Worm (Caenorhabditis elegans): Measurements from ENCODE around the gene twk-22.

Gene twk-22

ce11 chrX:16343885-16344640, 37.8 kb downstream of the twk-22 start:
- TF ChIP-seq mbf-1 (tag; optimal IDR thresholded peaks at IDR 0.05) = no peak
- TF ChIP-seq nhr-129 (tag; optimal IDR thresholded peaks at IDR 0.05) = no peak
- TF ChIP-seq sma-9 (GFP tag; optimal IDR thresholded peaks at IDR 0.05) = no peak
- no peak for TF ChIP-seq sma-9 (tag; optimal IDR thresholded peaks at IDR 0.05)
- no peak for TF ChIP-seq ceh-16 (tag; optimal IDR thresholded peaks at IDR 0.05)
- no peak for TF ChIP-seq skn-1 (tag; optimal IDR thresholded peaks at IDR 0.05)

DNA sequence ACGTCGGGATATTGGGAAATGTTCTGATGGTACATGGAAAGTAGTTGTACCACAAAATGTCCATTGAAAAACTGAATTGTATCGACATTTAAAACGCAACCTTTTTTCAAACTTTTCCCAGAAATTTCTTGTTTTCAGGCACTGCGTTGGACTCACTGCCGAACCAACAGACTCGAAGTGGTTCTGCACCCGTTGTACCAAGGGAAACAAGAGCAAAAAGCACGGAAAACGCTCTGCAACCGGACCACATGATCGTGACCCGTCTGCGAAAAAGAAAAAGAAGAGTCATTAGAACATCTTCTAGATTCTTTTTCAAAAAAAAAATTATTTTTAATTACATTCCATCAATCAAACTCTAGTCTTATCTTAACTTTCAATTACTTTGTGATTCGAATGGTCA, 39.0 kb downstream of the twk-22 start:
- TF ChIP-seq lsy-2 (tag; optimal IDR thresholded peaks at IDR 0.05) (no peak), sem-4 (tag; optimal IDR thresholded peaks at IDR 0.05) (no peak), zag-1 (tag; optimal IDR thresholded peaks at IDR 0.05) (no peak), nhr-23 (tag; optimal IDR thresholded peaks at IDR 0.05) (no peak), skn-1 (tag; optimal IDR thresholded peaks at IDR 0.05) (no peak), lin-39 (tag; optimal IDR thresholded peaks at IDR 0.05) (no peak), R02D3.7 (tag; optimal IDR thresholded peaks at IDR 0.05) (no peak), mdl-1 (tag; optimal IDR thresholded peaks at IDR 0.05) (no peak), sma-3 (GFP tag; optimal IDR thresholded peaks at IDR 0.05) (no peak), ceh-82 (tag; optimal IDR thresholded peaks at IDR 0.05) (no peak), ama-1 (optimal IDR thresholded peaks at IDR 0.05) (no peak), nhr-129 (tag; optimal IDR thresholded peaks at IDR 0.05) (no peak), snpc-4 (tag; optimal IDR thresholded peaks at IDR 0.05) (no peak), blmp-1 (tag; optimal IDR thresholded peaks at IDR 0.05; ENCODE audit: insufficient read depth) (no peak), nhr-77 (tag; optimal IDR thresholded peaks at IDR 0.05) (no peak), nhr-237 (tag; optimal IDR thresholded peaks at IDR 0.05) (no peak), nhr-10 (tag; optimal IDR thresholded peaks at IDR 0.05) (no peak), Y55F3AM.14 (GFP tag; optimal IDR thresholded peaks at IDR 0.05) (no peak), nhr-12 (tag; optimal IDR thresholded peaks at IDR 0.05) (no peak)

ce11 chrX:16346212-16346883, 40.1 kb downstream of the twk-22 start:
- TF ChIP-seq lin-11 (tag; optimal IDR thresholded peaks at IDR 0.05) = no peak
- TF ChIP-seq F13H6.1 (tag; optimal IDR thresholded peaks at IDR 0.05) = peak; percentile 35
- no peak for TF ChIP-seq zag-1 (tag; optimal IDR thresholded peaks at IDR 0.05)
- no peak for TF ChIP-seq nhr-237 (tag; optimal IDR thresholded peaks at IDR 0.05)
- TF ChIP-seq unc-55 (GFP tag; optimal IDR thresholded peaks at IDR 0.05) = no peak
- TF ChIP-seq dmd-4 (tag; optimal IDR thresholded peaks at IDR 0.05) = no peak
- no peak for TF ChIP-seq gmeb-1 (tag; optimal IDR thresholded peaks at IDR 0.05)
- no peak for TF ChIP-seq ztf-4 (tag; optimal IDR thresholded peaks at IDR 0.05)
- peak; percentile 90 for TF ChIP-seq skn-1 (tag; optimal IDR thresholded peaks at IDR 0.05)
- TF ChIP-seq nhr-10 (tag; optimal IDR thresholded peaks at IDR 0.05) = no peak
- TF ChIP-seq sma-9 (GFP tag; optimal IDR thresholded peaks at IDR 0.05) = peak; percentile 80
- TF ChIP-seq sma-9 (tag; optimal IDR thresholded peaks at IDR 0.05) = no peak
- peak; percentile 53 for TF ChIP-seq crh-2 (tag; optimal IDR thresholded peaks at IDR 0.05)
- no peak for TF ChIP-seq egl-27 (tag; optimal IDR thresholded peaks at IDR 0.05)
- TF ChIP-seq lin-39 (tag; optimal IDR thresholded peaks at IDR 0.05) = no peak
- peak; percentile 71 for TF ChIP-seq fos-1 (tag; optimal IDR thresholded peaks at IDR 0.05)
- no peak for TF ChIP-seq mdl-1 (tag; optimal IDR thresholded peaks at IDR 0.05)

- no peak for TF ChIP-seq snpc-4 (tag; optimal IDR thresholded peaks at IDR 0.05)
- peak; percentile 12 to 14 for TF ChIP-seq mdl-1 (tag; optimal IDR thresholded peaks at IDR 0.05)
- TF ChIP-seq ztf-11 (tag; optimal IDR thresholded peaks at IDR 0.05) = no peak
- no peak for TF ChIP-seq lin-39 (tag; optimal IDR thresholded peaks at IDR 0.05)
- TF ChIP-seq sma-3 (GFP tag; optimal IDR thresholded peaks at IDR 0.05) = peak; percentile 68
- peak; percentile 9 for TF ChIP-seq nhr-25 (tag; optimal IDR thresholded peaks at IDR 0.05)
- peak; percentile 67 for TF ChIP-seq F13H6.1 (tag; optimal IDR thresholded peaks at IDR 0.05)
- TF ChIP-seq dmd-4 (tag; optimal IDR thresholded peaks at IDR 0.05) = no peak
- no peak for TF ChIP-seq nhr-10 (tag; optimal IDR thresholded peaks at IDR 0.05)
- no peak for TF ChIP-seq ztf-4 (tag; optimal IDR thresholded peaks at IDR 0.05)
- peak; percentile 30 for TF ChIP-seq gmeb-1 (tag; optimal IDR thresholded peaks at IDR 0.05)
- TF ChIP-seq nhr-129 (tag; optimal IDR thresholded peaks at IDR 0.05) = peak; percentile 77
- TF ChIP-seq crh-2 (tag; optimal IDR thresholded peaks at IDR 0.05) = peak; percentile 50
- peak; percentile 1 for TF ChIP-seq egl-27 (tag; optimal IDR thresholded peaks at IDR 0.05)
- no peak for TF ChIP-seq mab-5 (tag; optimal IDR thresholded peaks at IDR 0.05)
- TF ChIP-seq lin-13 (GFP tag; optimal IDR thresholded peaks at IDR 0.05) = no peak
- TF ChIP-seq skn-1 (tag; optimal IDR thresholded peaks at IDR 0.05) = peak; percentile 95
- TF ChIP-seq ama-1 (optimal IDR thresholded peaks at IDR 0.05) = no peak
- TF ChIP-seq unc-39 (tag; optimal IDR thresholded peaks at IDR 0.05) = no peak
- TF ChIP-seq unc-62 (GFP tag; optimal IDR thresholded peaks at IDR 0.05) = no peak
- no peak for TF ChIP-seq C34F6.9 (tag; optimal IDR thresholded peaks at IDR 0.05)
- peak in 1 of 2 experiments; percentile 36 for TF ChIP-seq lsy-2 (tag; optimal IDR thresholded peaks at IDR 0.05)
- TF ChIP-seq sma-9 (GFP tag; optimal IDR thresholded peaks at IDR 0.05) = peak; percentile 92
- no peak for TF ChIP-seq sma-9 (tag; optimal IDR thresholded peaks at IDR 0.05)
- no peak for TF ChIP-seq elt-3 (tag; optimal IDR thresholded peaks at IDR 0.05)
- peak; percentile 98 for TF ChIP-seq fos-1 (tag; optimal IDR thresholded peaks at IDR 0.05)
- TF ChIP-seq nhr-21 (tag; optimal IDR thresholded peaks at IDR 0.05) = peak; percentile 45
- TF ChIP-seq aly-2 (tag; optimal IDR thresholded peaks at IDR 0.05) = no peak
- TF ChIP-seq blmp-1 (tag; optimal IDR thresholded peaks at IDR 0.05; ENCODE audit: insufficient read depth) = peak; percentile 46
- peak; percentile 45 for TF ChIP-seq elt-1 (tag; optimal IDR thresholded peaks at IDR 0.05)
- no peak for TF ChIP-seq nhr-237 (tag; optimal IDR thresholded peaks at IDR 0.05)
Measured at ce11 chrX:16349019-16349418, 42.8 kb downstream of the twk-22 start.

Measured in whole organism, L2 larva.